Fruit fly (Drosophila melanogaster): ENCODE results near the gene atk.

Gene atk

dm6 chr3L:20470991-20471498 lies 6.4 kb upstream of the atk start (continued):
- TF ChIP-seq CG34422 (GFP tag; IDR thresholded peaks at IDR 0.05) (peak; percentile 63; the same call in 2 of the 3 replicates), lov (optimal IDR thresholded peaks at IDR 0.05) (no peak), lov (GFP tag; IDR thresholded peaks at IDR 0.05) (no peak), fd3F (GFP tag; optimal IDR thresholded peaks at IDR 0.05) (no peak), Dp (GFP tag; optimal IDR thresholded peaks at IDR 0.05) (no peak), Ptx1 (GFP tag; IDR thresholded peaks at IDR 0.05) (peak; percentile 12; the same call in 1 of the 2 replicates), Ravus (GFP tag; IDR thresholded peaks at IDR 0.05) (no peak), CG43689 (GFP tag; IDR thresholded peaks at IDR 0.05) (peak; percentile 37; the same call in 1 of the 2 replicates), Ada2b (GFP tag; IDR thresholded peaks at IDR 0.05) (peak; percentile 68), CG8089 (GFP tag; optimal IDR thresholded peaks at IDR 0.05) (no peak), CG10267 (tag; optimal IDR thresholded peaks at IDR 0.05) (peak; percentile 30), CG2678 (tag; optimal IDR thresholded peaks at IDR 0.05) (peak; percentile 38), tgo (GFP tag; IDR thresholded peaks at IDR 0.05) (peak; percentile 36; the same call in 2 of the 3 replicates), Tbp (GFP tag; optimal IDR thresholded peaks at IDR 0.05) (no peak), CG31365 (tag; optimal IDR thresholded peaks at IDR 0.05) (peak; percentile 13), dmrt11E (tag; optimal IDR thresholded peaks at IDR 0.05) (peak; percentile 40), Spps (tag; optimal IDR thresholded peaks at IDR 0.05) (no peak), Dad (GFP tag; optimal IDR thresholded peaks at IDR 0.05) (no peak), phol (tag; optimal IDR thresholded peaks at IDR 0.05) (peak; percentile 63), CG17912 (GFP tag; optimal IDR thresholded peaks at IDR 0.05) (no peak), CG32532 (GFP tag; IDR thresholded peaks at IDR 0.05) (peak; percentile 27; the same call in 1 of the 2 replicates), Nf-YB (GFP tag; optimal IDR thresholded peaks at IDR 0.05) (peak; percentile 0), CTCF (GFP tag; optimal IDR thresholded peaks at IDR 0.05) (no peak), CG15269 (tag; optimal IDR thresholded peaks at IDR 0.05) (peak; percentile 56), ci (GFP tag; IDR thresholded peaks at IDR 0.05) (peak; percentile 86), grau (tag; optimal IDR thresholded peaks at IDR 0.05) (peak; percentile 16), lilli (GFP tag; optimal IDR thresholded peaks at IDR 0.05) (peak; percentile 0), Fer2 (tag; optimal IDR thresholded peaks at IDR 0.05) (no peak), Hr3 (GFP tag; optimal IDR thresholded peaks at IDR 0.05) (peak; percentile 13), aop (GFP tag; IDR thresholded peaks at IDR 0.05) (no peak), gsb (GFP tag; IDR thresholded peaks at IDR 0.05) (no peak), Asciz (GFP tag; optimal IDR thresholded peaks at IDR 0.05) (peak; percentile 76), CG7357 (GFP tag; IDR thresholded peaks at IDR 0.05) (no peak), so (GFP tag; IDR thresholded peaks at IDR 0.05) (no peak), CG7839 (tag; optimal IDR thresholded peaks at IDR 0.05) (peak; percentile 58), sr (GFP tag; IDR thresholded peaks at IDR 0.05) (peak; percentile 62; the same call in 2 of the 3 replicates), schlank (tag; optimal IDR thresholded peaks at IDR 0.05) (no peak), odd (GFP tag; optimal IDR thresholded peaks at IDR 0.05) (peak; percentile 70), br (optimal IDR thresholded peaks at IDR 0.05) (no peak), CG11504 (tag; optimal IDR thresholded peaks at IDR 0.05) (peak; percentile 77), sisA (GFP tag; IDR thresholded peaks at IDR 0.05) (peak; percentile 44; the same call in 1 of the 2 replicates), CG1647 (GFP tag; optimal IDR thresholded peaks at IDR 0.05) (no peak), HHEX (GFP tag; optimal IDR thresholded peaks at IDR 0.05) (peak; percentile 26), CG7987 (GFP tag; optimal IDR thresholded peaks at IDR 0.05) (peak; percentile 5), nerfin-1 (tag; optimal IDR thresholded peaks at IDR 0.05) (no peak), ac (GFP tag; optimal IDR thresholded peaks at IDR 0.05) (peak; percentile 30), Kr (GFP tag; optimal IDR thresholded peaks at IDR 0.05) (no peak), pita (GFP tag; optimal IDR thresholded peaks at IDR 0.05) (no peak), bowl (GFP tag; IDR thresholded peaks at IDR 0.05) (no peak), CG30020 (tag; optimal IDR thresholded peaks at IDR 0.05) (no peak), CG11247 (GFP tag; IDR thresholded peaks at IDR 0.05) (no peak), hth (optimal IDR thresholded peaks at IDR 0.05) (no peak), B-H2 (GFP tag; optimal IDR thresholded peaks at IDR 0.05) (no peak)
